Worm (Caenorhabditis elegans): ENCODE data around the gene sid-2.
A peak's percentile ranks its signal among the peaks of the same experiment; 100 is the strongest.

The sid-2 gene

DNA sequence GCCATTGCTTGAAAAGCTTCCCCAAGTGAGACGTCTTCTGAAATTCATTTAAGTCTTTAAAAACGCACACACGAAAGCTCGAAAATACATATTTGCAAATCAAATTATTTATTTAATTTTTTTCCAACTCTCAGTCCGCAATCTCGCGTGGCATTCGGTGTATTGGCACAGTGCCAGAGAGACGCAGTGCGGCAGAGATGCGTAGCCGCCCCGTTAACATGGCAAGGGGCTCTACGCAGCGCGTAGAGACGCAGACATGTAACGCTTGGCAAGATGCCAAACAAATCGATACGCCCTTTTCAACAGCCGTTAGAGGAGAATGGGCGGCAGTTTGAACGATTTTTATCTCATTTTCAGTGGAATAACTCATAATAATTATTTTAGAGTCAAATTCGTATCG is 35.7 kb upstream of the sid-2 start, which contains the start of the genes drr-2 and set-16:
Gene drr-2 (minus strand): TSS at position 37 of the 400 bp plus-strand sequence.
Gene set-16 (plus strand): TSS at position 383 of the 400 bp plus-strand sequence.
- TF ChIP-seq pha-4 (tag; optimal IDR thresholded peaks at IDR 0.05) (peak; percentile 99), sem-2 (GFP tag; optimal IDR thresholded peaks at IDR 0.05) (no peak), unc-39 (tag; optimal IDR thresholded peaks at IDR 0.05) (no peak), unc-120 (tag; optimal IDR thresholded peaks at IDR 0.05; ENCODE audit: poor library complexity, severe bottlenecking) (peak; percentile 96), ham-2 (GFP tag; optimal IDR thresholded peaks at IDR 0.05) (peak; percentile 66), drap-1 (GFP tag; optimal IDR thresholded peaks at IDR 0.05) (peak; percentile 77), lin-13 (tag; optimal IDR thresholded peaks at IDR 0.05) (peak; percentile 98), hlh-1 (tag; optimal IDR thresholded peaks at IDR 0.05) (peak; percentile 83), elt-3 (tag; optimal IDR thresholded peaks at IDR 0.05) (peak; percentile 83), nhr-2 (tag; optimal IDR thresholded peaks at IDR 0.05) (peak; percentile 76), lin-32 (GFP tag; optimal IDR thresholded peaks at IDR 0.05) (peak; percentile 13), sptf-1 (tag; optimal IDR thresholded peaks at IDR 0.05) (peak; percentile 89), nhr-28 (tag; optimal IDR thresholded peaks at IDR 0.05) (peak; percentile 21), bed-3 (GFP tag; optimal IDR thresholded peaks at IDR 0.05) (peak; percentile 14), ztf-11 (tag; optimal IDR thresholded peaks at IDR 0.05) (peak; percentile 87), snpc-4 (tag; optimal IDR thresholded peaks at IDR 0.05) (no peak), blmp-1 (tag; optimal IDR thresholded peaks at IDR 0.05) (peak; percentile 48), mep-1 (tag; optimal IDR thresholded peaks at IDR 0.05) (peak; percentile 98), elt-1 (tag; optimal IDR thresholded peaks at IDR 0.05; ENCODE audit: borderline replicate concordance, insufficient read depth) (peak; percentile 7), M03D4.4 (tag; optimal IDR thresholded peaks at IDR 0.05) (peak; percentile 62), ceh-39 (tag; optimal IDR thresholded peaks at IDR 0.05) (peak; percentile 98), ceh-43 (GFP tag; optimal IDR thresholded peaks at IDR 0.05) (peak; percentile 2), lsy-2 (tag; optimal IDR thresholded peaks at IDR 0.05) (peak; percentile 90), mab-5 (tag; optimal IDR thresholded peaks at IDR 0.05) (peak; percentile 78), nhr-76 (tag; optimal IDR thresholded peaks at IDR 0.05) (peak; percentile 16), flh-1 (GFP tag; optimal IDR thresholded peaks at IDR 0.05) (no peak), ceh-83 (GFP tag; optimal IDR thresholded peaks at IDR 0.05) (no peak), unc-62 (GFP tag; optimal IDR thresholded peaks at IDR 0.05) (peak; percentile 92), tbx-8 (GFP tag; optimal IDR thresholded peaks at IDR 0.05) (peak; percentile 70), cnd-1 (tag; optimal IDR thresholded peaks at IDR 0.05) (peak; percentile 85), mls-2 (tag; optimal IDR thresholded peaks at IDR 0.05) (peak; percentile 39), nhr-237 (tag; optimal IDR thresholded peaks at IDR 0.05) (peak; percentile 98), nhr-12 (tag; optimal IDR thresholded peaks at IDR 0.05) (no peak), ces-1 (GFP tag; optimal IDR thresholded peaks at IDR 0.05) (peak; percentile 100), zip-8 (tag; optimal IDR thresholded peaks at IDR 0.05) (no peak)

DNA sequence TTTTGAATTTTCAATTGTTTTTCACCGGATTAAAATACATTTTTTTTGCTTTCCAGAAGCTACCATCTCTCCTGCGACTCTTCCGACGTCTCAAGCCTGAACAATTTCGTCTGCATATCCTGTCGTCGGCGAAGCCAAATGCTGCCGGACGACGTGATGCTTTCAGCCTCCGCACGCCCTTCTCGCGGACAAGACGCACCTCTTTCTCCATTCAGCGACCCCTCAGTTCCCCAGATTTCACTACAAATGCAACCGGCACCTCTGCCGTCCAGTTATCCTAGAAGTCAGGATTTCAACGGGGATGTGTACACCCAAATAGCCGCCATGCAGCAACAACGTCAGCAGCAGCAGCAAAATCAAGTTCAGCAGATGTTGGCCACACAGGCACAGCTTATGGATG is 35.0 kb upstream of the sid-2 start:
- no peak for TF ChIP-seq unc-39 (tag; optimal IDR thresholded peaks at IDR 0.05)
- no peak for TF ChIP-seq drap-1 (GFP tag; optimal IDR thresholded peaks at IDR 0.05)
- no peak for TF ChIP-seq nhr-76 (tag; optimal IDR thresholded peaks at IDR 0.05)
- TF ChIP-seq M03D4.4 (tag; optimal IDR thresholded peaks at IDR 0.05), result no peak
- no peak for TF ChIP-seq lin-32 (GFP tag; optimal IDR thresholded peaks at IDR 0.05)
- TF ChIP-seq ham-2 (GFP tag; optimal IDR thresholded peaks at IDR 0.05), result no peak
- TF ChIP-seq mep-1 (tag; optimal IDR thresholded peaks at IDR 0.05), result no peak
- TF ChIP-seq lin-13 (tag; optimal IDR thresholded peaks at IDR 0.05), result no peak
- TF ChIP-seq unc-62 (GFP tag; optimal IDR thresholded peaks at IDR 0.05), result no peak
- no peak for TF ChIP-seq blmp-1 (tag; optimal IDR thresholded peaks at IDR 0.05)
- TF ChIP-seq ceh-39 (tag; optimal IDR thresholded peaks at IDR 0.05), result no peak
- no peak for TF ChIP-seq bed-3 (GFP tag; optimal IDR thresholded peaks at IDR 0.05)
- TF ChIP-seq lsy-2 (tag; optimal IDR thresholded peaks at IDR 0.05), result no peak
- TF ChIP-seq sem-2 (GFP tag; optimal IDR thresholded peaks at IDR 0.05), result no peak
- no peak for TF ChIP-seq ceh-83 (GFP tag; optimal IDR thresholded peaks at IDR 0.05)

DNA sequence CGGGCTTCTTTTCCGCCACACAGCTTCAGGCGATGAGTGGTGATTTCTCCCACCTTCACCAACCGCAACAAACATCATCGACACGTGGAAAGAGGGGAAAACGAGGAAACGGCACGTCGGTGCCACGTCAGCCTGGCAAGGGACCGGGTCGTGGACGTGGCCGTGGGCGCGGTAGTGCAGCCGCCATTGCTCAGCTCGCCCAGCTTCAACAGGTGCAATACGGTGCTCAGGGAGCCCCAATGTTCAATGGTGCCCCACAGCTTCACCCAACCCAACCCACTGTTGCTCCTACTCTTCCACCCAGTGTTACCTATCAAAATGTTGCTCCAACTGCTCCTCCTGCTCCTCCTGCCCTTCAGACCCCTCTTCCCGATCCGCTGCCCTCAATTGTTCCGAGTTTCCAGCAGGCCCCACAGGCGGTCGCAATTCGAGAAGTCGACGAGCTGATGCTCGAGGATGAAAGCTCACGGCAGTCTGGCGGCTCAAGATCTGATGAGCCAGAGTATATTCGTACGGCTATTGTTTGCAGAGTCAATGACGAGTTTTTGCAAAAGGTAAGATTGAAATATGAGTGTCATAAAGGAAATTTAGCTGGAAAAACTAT is 33.3 kb upstream of the sid-2 start:
- TF ChIP-seq drap-1 (GFP tag; optimal IDR thresholded peaks at IDR 0.05), result peak; percentile 3
- no peak for TF ChIP-seq lsy-2 (tag; optimal IDR thresholded peaks at IDR 0.05)

Measured in whole organism, mixed stage, embryonic.